Worm (Caenorhabditis elegans) whole organism, late embryonic: ENCODE measurements around the gene dpy-11.

ENCODE experiments used
- C38D4.7 ChIP-seq: fragments of 200-800 bp; sonication (Bioruptor generic); optimal IDR thresholded peaks from 2 replicates; lab custom pipeline; 2018; ENCODE audit warnings: mild to moderate bottlenecking, missing genetic modification characterization, moderate library complexity, missing compliant biosample characterization
- K02D7.2 ChIP-seq: sonication (generic microtip); optimal IDR thresholded peaks from 2 replicates; lab custom pipeline; 2017; ENCODE audit warnings: mild to moderate bottlenecking, missing genetic modification characterization, missing compliant biosample characterization
- T23F11.4 ChIP-seq: fragments of 200-800 bp; sonication (Bioruptor generic); optimal IDR thresholded peaks from 2 replicates; lab custom pipeline; 2018; ENCODE audit warnings: mild to moderate bottlenecking, missing genetic modification characterization, missing compliant biosample characterization
- ahr-1 ChIP-seq: sonication (generic microtip); optimal IDR thresholded peaks from 2 replicates; lab custom pipeline; 2016; ENCODE audit warnings: missing genetic modification characterization, missing compliant biosample characterization
- ceh-14 ChIP-seq: sonication (generic microtip); optimal IDR thresholded peaks from 2 replicates; lab custom pipeline; 2016; ENCODE audit warnings: missing genotype, missing genetic modification characterization, missing compliant biosample characterization
- ceh-19 ChIP-seq: fragments of 200-800 bp; sonication (Bioruptor generic); optimal IDR thresholded peaks from 2 replicates; lab custom pipeline; 2018; ENCODE audit warnings: mild to moderate bottlenecking, missing genetic modification characterization, missing compliant biosample characterization
- ceh-24 ChIP-seq: sonication (generic microtip); optimal IDR thresholded peaks from 2 replicates; lab custom pipeline; 2016; ENCODE audit warnings: mild to moderate bottlenecking, missing genetic modification characterization, missing compliant biosample characterization
- ceh-30 ChIP-seq: fragments of 150-350 bp; optimal IDR thresholded peaks from 2 replicates; lab custom pipeline; 2014; ENCODE audit warnings: missing biosample characterization, missing genetic modification characterization
- ceh-34 ChIP-seq: sonication (generic microtip); optimal IDR thresholded peaks from 2 replicates; lab custom pipeline; 2016; ENCODE audit warnings: mild to moderate bottlenecking, missing genetic modification characterization, missing compliant biosample characterization
- che-1 ChIP-seq: sonication (generic microtip); optimal IDR thresholded peaks from 2 replicates; lab custom pipeline; 2016; ENCODE audit warnings: mild to moderate bottlenecking, missing genetic modification characterization, missing compliant biosample characterization
- dmd-4 ChIP-seq: sonication (generic microtip); optimal IDR thresholded peaks from 2 replicates; lab custom pipeline; 2016; ENCODE audit warnings: borderline replicate concordance, missing genetic modification characterization, missing compliant biosample characterization
- dve-1 ChIP-seq: sonication (generic microtip); optimal IDR thresholded peaks from 2 replicates; lab custom pipeline; 2017; ENCODE audit warnings: antibody characterized with exemption, mild to moderate bottlenecking, missing genetic modification characterization, missing compliant biosample characterization
- eyg-1 ChIP-seq: sonication (generic microtip); optimal IDR thresholded peaks from 2 replicates; lab custom pipeline; 2016; ENCODE audit warnings: missing genotype, missing genetic modification characterization, missing compliant biosample characterization
- fkh-10 ChIP-seq: fragments of 150-350 bp; optimal IDR thresholded peaks from 2 replicates; lab custom pipeline; 2014; ENCODE audit warnings: missing biosample characterization, missing genetic modification reagents, missing genetic modification characterization
- gmeb-2 ChIP-seq: sonication (generic microtip); optimal IDR thresholded peaks from 2 replicates; lab custom pipeline; 2016; ENCODE audit warnings: missing genetic modification characterization, inconsistent platforms, missing compliant biosample characterization
- hlh-6 ChIP-seq: sonication (generic microtip); optimal IDR thresholded peaks from 2 replicates; lab custom pipeline; 2016; ENCODE audit warnings: missing genotype, missing genetic modification characterization, missing compliant biosample characterization
- lim-6 ChIP-seq: sonication (generic microtip); optimal IDR thresholded peaks from 2 replicates; lab custom pipeline; 2016; ENCODE audit warnings: missing genetic modification characterization, missing compliant biosample characterization
- lin-11 ChIP-seq: fragments of 200-800 bp; sonication (Bioruptor generic); optimal IDR thresholded peaks from 2 replicates; lab custom pipeline; 2018; ENCODE audit warnings: mild to moderate bottlenecking, missing genetic modification characterization, missing compliant biosample characterization
- madf-2 ChIP-seq: sonication (generic microtip); optimal IDR thresholded peaks from 2 replicates; lab custom pipeline; 2017; ENCODE audit warnings: missing genetic modification characterization, missing compliant biosample characterization
- nhr-11 ChIP-seq: fragments of 150-350 bp; optimal IDR thresholded peaks from 2 replicates; lab custom pipeline; 2014; ENCODE audit warnings: missing biosample characterization, missing genetic modification characterization
- pha-4 ChIP-seq: fragments of 150-350 bp; optimal IDR thresholded peaks from 2 replicates; lab custom pipeline; 2018; ENCODE audit warnings: missing biosample characterization, missing genetic modification reagents, missing genetic modification characterization
- sdc-2 ChIP-seq: sonication (generic microtip); optimal IDR thresholded peaks from 2 replicates; lab custom pipeline; 2016; ENCODE audit warnings: missing genotype, missing genetic modification characterization, missing compliant biosample characterization
- sox-2 ChIP-seq: fragments of 200-800 bp; sonication (Bioruptor generic); IDR thresholded peaks from 2 replicates; pipeline ENCODE4 v1.3.6; 2022; ENCODE audit warnings: missing genetic modification reagents, missing genetic modification characterization, missing compliant biosample characterization
- sox-4 ChIP-seq: sonication (generic microtip); optimal IDR thresholded peaks from 2 replicates; lab custom pipeline; 2017; ENCODE audit warnings: mild to moderate bottlenecking, missing genetic modification characterization, inconsistent platforms, missing compliant biosample characterization
- syd-9 ChIP-seq: sonication (generic microtip); optimal IDR thresholded peaks from 2 replicates; lab custom pipeline; 2016; ENCODE audit warnings: mild to moderate bottlenecking, missing genetic modification characterization, moderate library complexity, missing compliant biosample characterization
- tbx-7 ChIP-seq: sonication (generic microtip); optimal IDR thresholded peaks from 2 replicates; lab custom pipeline; 2016; ENCODE audit warnings: missing genotype, missing genetic modification characterization, missing compliant biosample characterization
- ttx-3 ChIP-seq: sonication (generic microtip); optimal IDR thresholded peaks from 2 replicates; lab custom pipeline; 2016; ENCODE audit warnings: missing genetic modification reagents, missing genetic modification characterization, missing compliant biosample characterization
- unc-3 ChIP-seq, 2 experiments: fragments of 200-800 bp in 1 of 2; sonication (Bioruptor generic) in 1 of 2; sonication (generic microtip) in 1 of 2; conservative IDR thresholded peaks in 1 of 2; optimal IDR thresholded peaks in 1 of 2; 2 replicates each; pipeline versions ENCODE4 v1.3.6 to Lab custom; 2016 to 2022; ENCODE audit warnings: missing compliant biosample characterization in 2 of 2, missing genetic modification characterization in 2 of 2, missing genetic modification reagents in 1 of 2
- unc-42 ChIP-seq: sonication (generic microtip); optimal IDR thresholded peaks from 2 replicates; lab custom pipeline; 2016; ENCODE audit warnings: missing genotype, missing genetic modification characterization, missing compliant biosample characterization
- unc-55 ChIP-seq: sonication (generic microtip); optimal IDR thresholded peaks from 2 replicates; lab custom pipeline; 2017; ENCODE audit warnings: missing biosample characterization, missing genetic modification reagents, missing genetic modification characterization
- unc-86 ChIP-seq: sonication (generic microtip); optimal IDR thresholded peaks from 2 replicates; lab custom pipeline; 2016; ENCODE audit warnings: missing genetic modification characterization, missing compliant biosample characterization
- zip-5 ChIP-seq: sonication (generic microtip); optimal IDR thresholded peaks from 2 replicates; lab custom pipeline; 2016; ENCODE audit warnings: missing genetic modification characterization, missing compliant biosample characterization
- ztf-16 ChIP-seq: sonication (generic microtip); optimal IDR thresholded peaks from 2 replicates; lab custom pipeline; 2017; ENCODE audit warnings: missing genetic modification characterization, missing compliant biosample characterization

dpy-11 gene

DNA sequence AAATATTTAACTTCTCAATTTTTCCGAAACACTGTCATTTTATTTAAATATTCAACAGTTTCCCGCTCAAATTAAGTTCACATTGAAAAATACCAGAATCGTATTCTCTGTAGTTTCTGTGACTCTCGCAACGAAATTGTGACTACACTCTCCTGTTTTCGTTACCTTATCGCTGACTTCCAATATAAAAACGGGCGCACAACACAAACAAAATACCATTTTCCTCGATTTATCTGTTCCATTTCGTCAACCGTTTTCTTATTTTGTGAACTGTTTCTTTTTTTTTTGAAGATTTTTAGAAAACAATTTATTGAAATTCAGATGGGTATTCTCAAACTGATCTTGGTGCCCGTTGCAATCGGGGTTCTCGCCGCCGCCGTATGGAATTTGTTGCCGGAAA is 16.1 kb downstream of the dpy-11 start, which contains the start of gene W01A11.1:
TSS of gene W01A11.1 (plus strand) at position 322 of the 400 bp plus-strand sequence.
- TF ChIP-seq lin-11 (tag; lab: Kevin White, UChicago) (no peak), T23F11.4 (no peak), hlh-6 (tag; lab: Kevin White, UChicago) (no peak), sdc-2 (tag; lab: Kevin White, UChicago) (no peak), ceh-14 (no peak), lim-6 (tag; lab: Kevin White, UChicago) (no peak), fkh-10 (GFP tag; lab: Kevin White, UChicago) (no peak), unc-55 (GFP tag; lab: Kevin White, UChicago) (no peak), pha-4 (tag; lab: Kevin White, UChicago) (no peak), ceh-30 (tag; lab: Kevin White, UChicago) (no peak), dve-1 (tag; lab: Kevin White, UChicago) (no peak), ttx-3 (tag; lab: Kevin White, UChicago) (no peak)

DNA sequence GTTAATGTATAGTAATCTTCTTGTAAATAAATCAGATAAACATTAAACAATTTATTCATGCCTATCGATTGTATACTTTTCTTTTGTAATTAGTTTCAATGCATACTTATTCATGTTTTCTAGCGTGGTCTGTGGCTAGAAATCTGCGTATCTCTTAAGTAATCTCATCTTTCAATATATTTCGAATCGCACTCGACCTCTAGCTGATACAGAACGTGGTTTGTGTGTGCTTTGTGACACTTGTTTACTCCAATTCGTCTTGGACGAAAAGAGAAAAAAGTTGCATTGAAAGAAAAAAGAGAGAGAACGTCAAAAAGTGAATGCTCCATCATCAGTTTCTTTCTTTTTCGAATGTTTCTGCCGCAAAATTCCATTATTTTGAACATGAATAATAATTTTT is 16.6 kb downstream of the dpy-11 start:
- TF ChIP-seq C38D4.7 (no peak), dmd-4 (tag; lab: Kevin White, UChicago) (no peak), T23F11.4 (no peak), ztf-16 (no peak), ceh-34 (no peak), ahr-1 (tag; lab: Kevin White, UChicago) (no peak), unc-3 (GFP tag; conservative IDR thresholded peaks at IDR 0.05; lab: Robert Waterston, UW) (no peak), unc-3 (tag; optimal IDR thresholded peaks at IDR 0.05; lab: Kevin White, UChicago) (no peak), ceh-19 (no peak)

DNA sequence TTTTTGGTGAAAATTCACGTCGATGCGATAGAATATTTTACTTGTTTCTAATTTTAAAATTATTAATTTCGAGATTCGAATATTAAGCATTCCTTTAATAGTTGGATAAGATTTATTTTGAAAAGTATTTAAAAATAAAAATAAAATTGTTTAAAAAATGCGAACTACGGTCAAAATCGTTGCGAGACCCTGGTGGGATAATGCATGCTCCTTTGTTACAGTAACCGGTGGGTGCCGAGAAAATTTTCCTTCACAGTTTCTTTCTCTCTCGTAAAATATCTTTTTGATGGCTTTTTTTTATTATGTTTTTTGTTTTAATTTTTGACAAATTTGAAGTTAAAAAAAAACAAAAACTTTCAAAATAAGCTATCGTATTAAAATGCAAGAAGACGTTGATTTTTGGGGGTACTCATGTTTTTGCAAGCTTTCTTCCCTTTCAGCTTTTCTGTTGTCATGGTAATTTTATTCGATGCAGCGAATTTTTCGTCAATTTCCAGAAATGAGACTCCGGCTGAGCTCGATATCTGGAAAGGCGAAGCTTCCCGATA is 18.4 kb downstream of the dpy-11 start, which contains the start of gene dgtr-1:
TSS of gene dgtr-1 (plus strand) at position 498 of the 548 bp plus-strand sequence.
- TF ChIP-seq zip-5 (tag; lab: Kevin White, UChicago) (no peak), eyg-1 (tag; lab: Kevin White, UChicago) (no peak), unc-55 (GFP tag; lab: Kevin White, UChicago) (no peak), ceh-24 (tag; lab: Kevin White, UChicago) (no peak), madf-2 (tag; lab: Kevin White, UChicago) (no peak)

DNA sequence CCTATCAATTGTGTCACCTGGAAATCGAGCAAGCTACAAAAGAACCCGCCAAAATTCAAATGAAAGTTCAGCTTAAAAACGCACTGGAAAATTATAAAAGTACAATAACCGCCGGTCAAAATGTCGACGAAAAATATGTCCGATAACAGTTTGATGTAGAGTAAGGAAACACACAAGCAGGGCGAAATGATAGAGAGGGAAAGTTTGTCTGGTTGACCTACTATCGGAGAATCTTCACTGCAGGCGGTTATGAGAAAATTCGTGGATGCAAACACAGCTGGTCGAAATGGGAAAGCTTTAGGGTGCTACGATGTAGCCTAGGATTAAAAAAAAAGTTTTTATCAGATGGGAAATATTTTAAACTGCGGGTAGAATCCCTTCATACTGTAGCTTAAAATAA is 19.7 kb downstream of the dpy-11 start:
- TF ChIP-seq unc-42, result no peak
- no peak for TF ChIP-seq sox-2
- TF ChIP-seq gmeb-2 (tag; lab: Kevin White, UChicago), result no peak
- TF ChIP-seq sox-4 (tag; lab: Kevin White, UChicago), result no peak
- TF ChIP-seq ztf-16, result no peak
- no peak for TF ChIP-seq zip-5 (tag; lab: Kevin White, UChicago)
- TF ChIP-seq hlh-6 (tag; lab: Kevin White, UChicago), result no peak
- no peak for TF ChIP-seq T23F11.4
- no peak for TF ChIP-seq syd-9
- no peak for TF ChIP-seq ceh-30 (tag; lab: Kevin White, UChicago)
- no peak for TF ChIP-seq tbx-7 (tag; lab: Kevin White, UChicago)
- no peak for TF ChIP-seq ahr-1 (tag; lab: Kevin White, UChicago)
- no peak for TF ChIP-seq unc-86 (tag; lab: Kevin White, UChicago)
- no peak for TF ChIP-seq K02D7.2 (tag; lab: Kevin White, UChicago)
- no peak for TF ChIP-seq C38D4.7
- TF ChIP-seq, all 69 proteins: peak for 0

DNA sequence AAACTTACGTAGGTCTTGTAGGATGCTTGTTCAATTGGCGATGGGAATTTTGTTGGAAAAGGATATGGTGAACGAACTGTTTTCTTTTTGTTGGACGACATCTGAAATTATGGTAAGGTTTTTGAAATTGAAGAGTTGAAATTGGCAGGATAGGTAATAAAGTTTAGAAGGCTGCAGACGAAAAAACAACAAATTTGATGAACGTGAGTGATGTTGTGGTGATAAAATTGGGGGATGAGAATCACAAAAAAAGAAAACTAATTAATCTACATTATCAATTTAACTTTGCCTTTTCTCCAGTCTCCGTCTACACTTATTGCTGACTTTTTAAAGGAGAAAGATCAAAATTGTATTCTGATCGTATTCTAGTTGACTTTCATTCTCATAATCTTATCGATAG is 21.2 kb downstream of the dpy-11 start, which contains the start of gene cpt-6:
TSS of gene cpt-6 (minus strand) at position 101 of the 400 bp plus-strand sequence.
- TF ChIP-seq nhr-11 (tag; lab: Kevin White, UChicago) (peak; percentile 42), gmeb-2 (tag; lab: Kevin White, UChicago) (no peak), che-1 (tag; lab: Kevin White, UChicago) (no peak)
